Worm (Caenorhabditis elegans) whole organism, L4 larva: ENCODE data around the gene Y54G11A.14.

Source experiments
- F10B5.3 ChIP-seq: sonication (generic microtip); optimal IDR thresholded peaks from 2 replicates; lab custom pipeline; 2016; ENCODE audit warnings: mild to moderate bottlenecking, missing genetic modification characterization, missing compliant biosample characterization
- F37D6.2 ChIP-seq: sonication (generic microtip); optimal IDR thresholded peaks from 2 replicates; lab custom pipeline; 2016; ENCODE audit warnings: mild to moderate bottlenecking, missing genetic modification characterization, missing compliant biosample characterization
- F49E8.2 ChIP-seq: sonication (generic microtip); optimal IDR thresholded peaks from 2 replicates; lab custom pipeline; 2016; ENCODE audit warnings: missing compliant biosample characterization, mild to moderate bottlenecking, missing genetic modification characterization, borderline replicate concordance
- Y105C5A.15 ChIP-seq: fragments of 200-800 bp; sonication (Bioruptor generic); IDR thresholded peaks from 2 replicates; pipeline ENCODE4 v1.3.6; 2022; ENCODE audit warnings: missing genetic modification characterization, missing compliant biosample characterization
- ZK337.2 ChIP-seq: fragments of 200-800 bp; sonication (Bioruptor generic); IDR thresholded peaks from 2 replicates; pipeline ENCODE4 v1.3.6; 2022; ENCODE audit warnings: missing genetic modification reagents, missing genetic modification characterization, missing compliant biosample characterization
- ZK546.5 ChIP-seq, 2 experiments: sonication (generic microtip); optimal IDR thresholded peaks; 2 replicates each; lab custom pipeline; 2017; ENCODE audit warnings: missing biosample characterization in 2 of 2, missing genetic modification characterization in 2 of 2
- aha-1 ChIP-seq: fragments of 150-350 bp; peaks from one replicate; lab custom pipeline; 2014; ENCODE audit warnings: missing biosample characterization, missing genetic modification characterization
- aly-2 ChIP-seq: sonication (generic microtip); optimal IDR thresholded peaks from 2 replicates; lab custom pipeline; 2018; ENCODE audit warnings: missing biosample characterization, missing genetic modification characterization
- ama-1 ChIP-seq: fragments of 150-350 bp; optimal IDR thresholded peaks from 2 replicates; lab custom pipeline; 2014; ENCODE audit warnings: inconsistent platforms, mixed read lengths
- ceh-62 ChIP-seq: sonication (generic microtip); optimal IDR thresholded peaks from 2 replicates; lab custom pipeline; 2017; ENCODE audit warnings: missing biosample characterization, missing genetic modification characterization
- ctbp-1 ChIP-seq: fragments of 200-800 bp; sonication (Bioruptor generic); IDR thresholded peaks from 2 replicates; pipeline ENCODE4 v1.3.6; 2022; ENCODE audit warnings: missing genetic modification reagents, missing genetic modification characterization, missing compliant biosample characterization
- daf-12 ChIP-seq: fragments of 150-350 bp; optimal IDR thresholded peaks from 2 replicates; lab custom pipeline; 2014; ENCODE audit warnings: missing biosample characterization, missing genetic modification reagents, missing genetic modification characterization
- daf-16 ChIP-seq, 3 experiments: sonication (generic microtip); optimal IDR thresholded peaks; 2 replicates each; lab custom pipeline; 2016 to 2017; ENCODE audit warnings: missing genetic modification characterization in 3 of 3, missing genetic modification reagents in 3 of 3, mild to moderate bottlenecking in 2 of 3, missing compliant biosample characterization in 2 of 3, missing biosample characterization in 1 of 3, moderate library complexity in 1 of 3
- daf-8 ChIP-seq: fragments of 200-800 bp; sonication (Bioruptor generic); IDR thresholded peaks from 2 replicates; pipeline ENCODE4 v1.3.6; 2022; ENCODE audit warnings: missing genetic modification characterization, missing compliant biosample characterization
- dmd-6 ChIP-seq: fragments of 200-800 bp; sonication (Bioruptor generic); IDR thresholded peaks from 2 replicates; pipeline ENCODE4 v1.3.6; 2022; ENCODE audit warnings: missing genetic modification reagents, missing genetic modification characterization, missing compliant biosample characterization
- dmd-9 ChIP-seq: fragments of 200-800 bp; sonication (Bioruptor generic); IDR thresholded peaks from 2 replicates; pipeline ENCODE4 v1.3.6; 2022; ENCODE audit warnings: missing genetic modification reagents, missing genetic modification characterization, missing compliant biosample characterization
- dve-1 ChIP-seq: sonication (generic microtip); optimal IDR thresholded peaks from 2 replicates; lab custom pipeline; 2017; ENCODE audit warnings: antibody characterized with exemption, mild to moderate bottlenecking, missing genetic modification characterization, missing compliant biosample characterization; ENCODE audit not compliant: insufficient read depth
- egl-43 ChIP-seq: fragments of 200-800 bp; sonication (Bioruptor generic); IDR thresholded peaks from 2 replicates; pipeline ENCODE4 v1.3.6; 2022; ENCODE audit warnings: missing genetic modification reagents, missing genetic modification characterization, missing compliant biosample characterization
- fos-1 ChIP-seq: fragments of 150-350 bp; optimal IDR thresholded peaks from 2 replicates; lab custom pipeline; 2014; ENCODE audit warnings: missing biosample characterization, missing genetic modification characterization
- lim-7 ChIP-seq: fragments of 200-800 bp; sonication (Bioruptor generic); IDR thresholded peaks from 2 replicates; pipeline ENCODE4 v1.3.6; 2022; ENCODE audit warnings: missing genetic modification characterization, missing compliant biosample characterization
- lin-1 ChIP-seq: fragments of 200-800 bp; sonication (Bioruptor generic); IDR thresholded peaks from 2 replicates; pipeline ENCODE4 v1.3.6; 2022; ENCODE audit warnings: missing genetic modification reagents, missing genetic modification characterization, missing compliant biosample characterization
- lin-13 ChIP-seq: fragments of 150-350 bp; optimal IDR thresholded peaks from 2 replicates; lab custom pipeline; 2014; ENCODE audit warnings: missing biosample characterization, missing genetic modification reagents, missing genetic modification characterization
- lin-38 ChIP-seq: fragments of 200-800 bp; sonication (Bioruptor generic); IDR thresholded peaks from 2 replicates; pipeline ENCODE4 v1.3.6; 2022; ENCODE audit warnings: missing genetic modification reagents, missing genetic modification characterization, missing compliant biosample characterization
- lin-39 ChIP-seq: fragments of 150-350 bp; optimal IDR thresholded peaks from 2 replicates; lab custom pipeline; 2014; ENCODE audit warnings: missing biosample characterization, missing genetic modification reagents, missing genetic modification characterization
- lsy-2 ChIP-seq, 2 experiments: fragments of 150-350 bp in 1 of 2; sonication (generic microtip) in 1 of 2; optimal IDR thresholded peaks; 2 replicates each; lab custom pipeline; 2014 to 2017; ENCODE audit warnings: missing biosample characterization in 2 of 2, missing genetic modification characterization in 2 of 2
- madf-9 ChIP-seq: fragments of 200-800 bp; sonication (Bioruptor generic); conservative IDR thresholded peaks from 2 replicates; pipeline ENCODE4 v1.3.6; 2022; ENCODE audit warnings: missing genetic modification reagents, missing genetic modification characterization, missing compliant biosample characterization
- mes-2 ChIP-seq: sonication (generic microtip); optimal IDR thresholded peaks from 2 replicates; lab custom pipeline; 2016; ENCODE audit warnings: missing genotype, mild to moderate bottlenecking, missing genetic modification characterization, missing compliant biosample characterization; ENCODE audit not compliant: poor library complexity, severe bottlenecking
- mxl-3 ChIP-seq: fragments of 200-800 bp; sonication (Bioruptor generic); optimal IDR thresholded peaks from 2 replicates; lab custom pipeline; 2018; ENCODE audit warnings: mild to moderate bottlenecking, missing genetic modification characterization, missing compliant biosample characterization
- nhr-10 ChIP-seq: fragments of 150-350 bp; optimal IDR thresholded peaks from 2 replicates; lab custom pipeline; 2014; ENCODE audit warnings: missing biosample characterization, missing genetic modification characterization
- nhr-102 ChIP-seq: sonication (generic microtip); optimal IDR thresholded peaks from 2 replicates; lab custom pipeline; 2016; ENCODE audit warnings: mild to moderate bottlenecking, missing genetic modification characterization, moderate library complexity, missing compliant biosample characterization
- nhr-111 ChIP-seq: fragments of 200-800 bp; sonication (Bioruptor generic); optimal IDR thresholded peaks from 2 replicates; lab custom pipeline; 2018; ENCODE audit warnings: mild to moderate bottlenecking, missing genetic modification characterization, missing compliant biosample characterization
- nhr-237 ChIP-seq: sonication (generic microtip); optimal IDR thresholded peaks from 2 replicates; lab custom pipeline; 2017; ENCODE audit warnings: missing biosample characterization, missing genetic modification characterization
- nhr-28 ChIP-seq: fragments of 150-350 bp; optimal IDR thresholded peaks from 2 replicates; lab custom pipeline; 2014; ENCODE audit warnings: missing biosample characterization, missing genetic modification characterization
- nhr-42 ChIP-seq: fragments of 200-800 bp; sonication (Bioruptor generic); IDR thresholded peaks from 2 replicates; pipeline ENCODE4 v1.3.6; 2022; ENCODE audit warnings: missing genetic modification characterization, missing compliant biosample characterization
- nhr-48 ChIP-seq: sonication (generic microtip); optimal IDR thresholded peaks from 2 replicates; lab custom pipeline; 2016; ENCODE audit warnings: mild to moderate bottlenecking, missing genetic modification characterization, missing compliant biosample characterization
- set-16 ChIP-seq: fragments of 200-800 bp; sonication (Bioruptor generic); IDR thresholded peaks from 2 replicates; pipeline ENCODE4 v1.3.6; 2022; ENCODE audit warnings: missing genetic modification reagents, missing genetic modification characterization, missing compliant biosample characterization
- tra-1 ChIP-seq: fragments of 200-800 bp; sonication (Bioruptor generic); IDR thresholded peaks from 2 replicates; pipeline ENCODE4 v1.3.6; 2022; ENCODE audit warnings: missing genetic modification reagents, missing genetic modification characterization, missing compliant biosample characterization
- unc-39 ChIP-seq: sonication (generic microtip); optimal IDR thresholded peaks from 2 replicates; lab custom pipeline; 2017; ENCODE audit warnings: missing biosample characterization, missing genetic modification characterization
- zfp-3 ChIP-seq: fragments of 200-800 bp; sonication (Bioruptor generic); conservative IDR thresholded peaks from 2 replicates; pipeline ENCODE4 v1.3.6; 2022; ENCODE audit warnings: missing genetic modification reagents, missing genetic modification characterization, missing compliant biosample characterization
- ztf-11 ChIP-seq: fragments of 150-350 bp; optimal IDR thresholded peaks from 2 replicates; lab custom pipeline; 2014; ENCODE audit warnings: missing biosample characterization, missing genetic modification characterization
- ztf-7 ChIP-seq: fragments of 150-350 bp; optimal IDR thresholded peaks from 2 replicates; lab custom pipeline; 2014; ENCODE audit warnings: missing biosample characterization, missing genetic modification characterization

Y54G11A.14 gene

ce11 chrII:14318027-14318426, at the start of gene Y54G11A.14:
Y54G11A.14 (plus strand) TSS chrII:14318158.
- TF ChIP-seq dmd-6 (GFP tag; lab: Robert Waterston, UW) (no peak), nhr-28 (tag; lab: Kevin White, UChicago) (no peak), aha-1 (peak; percentile 11), F49E8.2 (no peak), madf-9 (GFP tag; lab: Robert Waterston, UW) (no peak), ZK337.2 (no peak), F37D6.2 (tag; lab: Kevin White, UChicago) (no peak), ztf-7 (tag; lab: Kevin White, UChicago) (no peak), egl-43 (GFP tag; lab: Robert Waterston, UW) (0 out of 2 replicates have a peak, but pooled peaks have one; percentile 22), lsy-2 (tag; optimal IDR thresholded peaks at IDR 0.05; lab: Kevin White, UChicago) (no peak), lin-38 (GFP tag; lab: Robert Waterston, UW) (no peak), set-16 (GFP tag; lab: Robert Waterston, UW) (peak; percentile 84), tra-1 (GFP tag; lab: Robert Waterston, UW) (no peak), ztf-11 (tag; lab: Kevin White, UChicago) (no peak), daf-12 (tag; lab: Kevin White, UChicago) (no peak), nhr-111 (GFP tag; lab: Kevin White, UChicago) (no peak), daf-16 (GFP tag; optimal IDR thresholded peaks at IDR 0.05; lab: Kevin White, UChicago) (no peak), daf-16 (tag; optimal IDR thresholded peaks at IDR 0.05; lab: Kevin White, UChicago) (no peak), dmd-9 (GFP tag; lab: Robert Waterston, UW) (no peak), Y105C5A.15 (GFP tag; lab: Robert Waterston, UW) (0 out of 2 replicates have a peak, but pooled peaks have one; percentile 20), nhr-48 (no peak)

DNA sequence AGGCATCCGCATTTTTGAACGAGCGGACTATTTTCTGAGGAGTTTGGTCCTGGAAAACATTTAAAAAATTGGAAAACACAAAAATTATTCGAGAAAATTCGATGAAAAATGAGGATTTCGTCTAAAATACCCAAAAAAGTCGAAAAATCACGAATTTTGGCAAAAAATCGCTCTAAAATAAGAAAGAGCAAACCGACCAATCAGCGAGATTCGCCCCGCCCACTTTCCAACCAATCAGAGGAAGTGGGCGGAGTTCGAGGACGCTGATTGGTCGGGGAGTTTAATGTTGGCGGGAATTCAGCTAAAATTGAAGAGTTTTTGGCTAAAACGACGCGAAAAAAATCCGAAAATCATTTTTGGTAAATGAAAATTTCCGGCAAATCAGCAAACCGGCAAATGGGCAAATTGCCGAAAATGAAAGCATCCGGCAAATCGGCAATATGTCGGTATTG, 48.8 kb upstream of the Y54G11A.14 start, which contains the start of gene Y54G11A.1:
TSS of gene Y54G11A.1 (minus strand) at position 51 of the 452 bp plus-strand sequence.
- TF ChIP-seq lin-39 (tag; lab: Kevin White, UChicago), result no peak

DNA sequence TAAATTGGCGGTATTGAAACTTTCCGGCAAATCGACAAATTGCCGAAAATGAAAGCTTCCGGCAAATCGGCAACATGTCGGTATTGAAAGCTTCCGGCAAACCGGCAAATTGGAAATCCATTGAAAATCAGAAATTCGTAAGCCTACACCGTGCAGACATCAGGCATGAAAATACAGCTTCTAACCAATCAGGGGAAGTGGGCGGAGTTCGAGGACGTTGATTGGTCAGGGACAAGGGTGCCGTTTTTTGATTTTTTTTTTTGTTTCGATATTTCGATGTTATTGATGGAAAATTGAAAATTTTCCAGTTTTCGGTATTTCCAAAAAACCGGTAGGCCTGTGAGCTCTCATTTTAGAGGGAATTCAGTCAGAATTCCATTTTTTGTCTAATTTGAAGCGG, 48.1 kb upstream of the Y54G11A.14 start:
- no peak for TF ChIP-seq lin-39 (tag; lab: Kevin White, UChicago)
- no peak for TF ChIP-seq fos-1 (tag; lab: Kevin White, UChicago)
- TF ChIP-seq nhr-111 (GFP tag; lab: Kevin White, UChicago), result no peak
- no peak for TF ChIP-seq nhr-102 (tag; lab: Kevin White, UChicago)
- no peak for TF ChIP-seq mxl-3
- no peak for TF ChIP-seq nhr-10 (tag; lab: Kevin White, UChicago)
- TF ChIP-seq F10B5.3 (tag; lab: Kevin White, UChicago), result no peak
- no peak for TF ChIP-seq ceh-62 (tag; lab: Kevin White, UChicago)
- TF ChIP-seq daf-16 (GFP tag; optimal IDR thresholded peaks at IDR 0.05; lab: Kevin White, UChicago), result no peak
- TF ChIP-seq daf-16 (tag; optimal IDR thresholded peaks at IDR 0.05; lab: Kevin White, UChicago), result no peak
- TF ChIP-seq zfp-3 (GFP tag; lab: Robert Waterston, UW), result no peak
- TF ChIP-seq lin-38 (GFP tag; lab: Robert Waterston, UW), result no peak
- no peak for TF ChIP-seq F49E8.2
- no peak for TF ChIP-seq ctbp-1
- no peak for TF ChIP-seq ama-1 (lab: Kevin White, UChicago)
- no peak for TF ChIP-seq aly-2
- TF ChIP-seq, all 104 proteins: peak for 0

ce11 chrII:14275045-14275444, 42.9 kb upstream of the Y54G11A.14 start:
- peak; percentile 71; the same call in 1 of the 2 replicates for TF ChIP-seq nhr-42 (GFP tag; lab: Robert Waterston, UW)
- 0 out of 2 replicates have a peak, but pooled peaks have one; percentile 10 for TF ChIP-seq set-16 (GFP tag; lab: Robert Waterston, UW)

- TF ChIP-seq nhr-42 (GFP tag; lab: Robert Waterston, UW) (no peak), dve-1 (tag; lab: Kevin White, UChicago) (no peak), mes-2 (tag; lab: Kevin White, UChicago) (no peak), daf-8 (GFP tag; lab: Robert Waterston, UW) (no peak), ZK546.5 (tag; optimal IDR thresholded peaks at IDR 0.05; lab: Kevin White, UChicago) (no peak), nhr-237 (tag; lab: Kevin White, UChicago) (no peak), dmd-6 (GFP tag; lab: Robert Waterston, UW) (no peak), mxl-3 (no peak), daf-12 (tag; lab: Kevin White, UChicago) (no peak), lin-1 (GFP tag; lab: Robert Waterston, UW) (no peak), lin-13 (no peak), lim-7 (GFP tag; lab: Robert Waterston, UW) (no peak), unc-39 (no peak)
Observed at ce11 chrII:14276409-14276808, 41.5 kb upstream of the Y54G11A.14 start, which contains the start of gene Y54G11A.3. Y54G11A.3 (plus strand) TSS chrII:14276621.
